Fruit fly (Drosophila melanogaster): ENCODE measurements around the gene Atg8a.

Gene Atg8a

DNA sequence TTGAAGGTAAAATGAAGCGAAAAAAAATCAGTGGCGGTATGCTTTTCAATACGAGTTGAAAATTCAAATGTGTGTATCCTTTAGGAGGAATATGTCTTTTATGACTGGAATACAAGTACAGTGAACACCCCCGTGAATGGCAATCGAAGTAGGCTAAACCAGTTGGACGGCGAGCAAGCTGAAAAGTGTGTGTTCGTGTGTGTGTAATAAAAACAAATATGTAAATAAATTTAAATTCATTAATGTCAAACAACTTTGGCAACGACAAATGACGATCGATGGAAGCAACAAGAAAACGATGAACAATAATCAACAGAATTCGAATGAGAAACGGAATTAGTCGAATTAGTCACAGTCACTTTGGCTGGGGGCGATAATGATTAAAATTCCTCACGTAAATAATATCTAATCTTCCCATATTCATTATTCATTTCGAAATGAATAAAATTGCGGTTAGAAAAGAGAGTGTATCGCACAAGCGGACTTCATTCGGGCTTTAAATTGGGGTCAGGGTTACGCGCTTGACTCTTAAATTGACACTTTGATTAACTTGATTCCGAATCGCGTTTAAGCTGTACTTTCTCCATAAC, 41.9 kb downstream of the Atg8a start:
- TF ChIP-seq Sin3A (optimal IDR thresholded peaks at IDR 0.05) (no peak), Myc (optimal IDR thresholded peaks at IDR 0.05) (no peak)

DNA sequence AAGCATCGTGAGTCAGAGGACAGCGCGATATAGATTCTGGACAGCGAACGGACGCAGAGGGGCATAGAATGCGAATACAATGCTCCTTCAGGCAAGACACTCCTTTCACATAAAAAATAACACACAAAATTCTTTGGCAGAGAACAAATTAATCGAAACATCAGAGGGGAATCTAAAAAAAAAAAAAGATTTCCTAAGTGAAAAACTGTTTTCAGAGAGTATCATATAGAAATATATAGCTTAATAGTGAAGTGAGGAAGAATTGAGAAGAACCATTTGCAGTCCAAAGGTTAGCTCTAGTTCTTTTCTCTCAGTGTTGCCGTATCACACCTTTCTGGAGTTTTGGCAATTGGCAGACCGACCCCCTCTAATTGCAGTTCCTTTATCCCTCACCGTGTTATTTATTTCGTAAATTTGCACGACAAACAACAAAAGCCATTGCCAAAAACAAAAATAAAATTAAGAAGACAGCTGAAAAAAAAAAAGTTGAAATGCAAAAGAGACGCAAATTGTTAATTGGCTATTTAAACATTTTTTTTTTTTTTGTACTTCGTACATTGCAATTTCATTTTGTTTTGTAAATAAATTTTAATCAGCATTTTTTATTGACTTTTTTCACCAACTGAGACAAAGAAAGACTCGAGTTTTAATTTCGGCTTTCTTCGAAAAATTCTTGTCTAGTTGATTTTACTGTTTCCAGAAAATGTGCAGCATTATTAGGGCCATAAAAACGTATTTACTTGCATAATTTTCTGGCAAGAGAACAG, 44.5 kb downstream of the Atg8a start:
- TF ChIP-seq Myc (optimal IDR thresholded peaks at IDR 0.05) (no peak), insv (optimal IDR thresholded peaks at IDR 0.05) (no peak), psq (optimal IDR thresholded peaks at IDR 0.05) (no peak), Sin3A (optimal IDR thresholded peaks at IDR 0.05) (no peak), h (optimal IDR thresholded peaks at IDR 0.05) (no peak), ttk (optimal IDR thresholded peaks at IDR 0.05) (no peak)

DNA sequence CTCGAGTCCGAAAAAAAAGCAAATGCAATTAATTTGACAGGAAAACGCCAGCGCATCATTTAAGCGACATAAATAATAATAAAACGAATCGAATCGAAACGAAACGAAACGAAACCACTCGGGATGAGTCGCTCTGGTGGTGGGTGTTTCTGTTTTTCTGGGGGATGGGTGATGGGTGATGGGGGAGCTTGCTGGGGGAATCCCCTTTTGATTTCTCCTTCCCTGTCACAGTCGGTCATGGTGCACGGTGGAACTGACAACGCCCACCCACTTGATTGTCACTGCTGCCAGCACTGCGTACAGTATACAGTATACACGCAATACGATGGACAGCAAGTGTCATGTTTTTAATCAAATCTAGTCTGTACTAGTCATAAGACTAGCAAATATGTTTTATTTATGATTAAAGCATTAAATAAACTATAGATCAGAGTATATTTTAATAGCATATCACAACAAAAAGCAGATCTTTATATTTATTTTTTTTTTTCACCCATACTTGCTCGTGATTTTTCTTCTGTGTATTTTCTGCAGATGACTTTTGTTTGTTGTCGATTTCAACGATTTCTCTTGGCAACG, 46.1 kb downstream of the Atg8a start:
- TF ChIP-seq ttk (optimal IDR thresholded peaks at IDR 0.05) (no peak), Myc (optimal IDR thresholded peaks at IDR 0.05) (no peak), psq (optimal IDR thresholded peaks at IDR 0.05) (no peak), insv (optimal IDR thresholded peaks at IDR 0.05) (no peak), h (optimal IDR thresholded peaks at IDR 0.05) (no peak), Sin3A (optimal IDR thresholded peaks at IDR 0.05) (no peak)

DNA sequence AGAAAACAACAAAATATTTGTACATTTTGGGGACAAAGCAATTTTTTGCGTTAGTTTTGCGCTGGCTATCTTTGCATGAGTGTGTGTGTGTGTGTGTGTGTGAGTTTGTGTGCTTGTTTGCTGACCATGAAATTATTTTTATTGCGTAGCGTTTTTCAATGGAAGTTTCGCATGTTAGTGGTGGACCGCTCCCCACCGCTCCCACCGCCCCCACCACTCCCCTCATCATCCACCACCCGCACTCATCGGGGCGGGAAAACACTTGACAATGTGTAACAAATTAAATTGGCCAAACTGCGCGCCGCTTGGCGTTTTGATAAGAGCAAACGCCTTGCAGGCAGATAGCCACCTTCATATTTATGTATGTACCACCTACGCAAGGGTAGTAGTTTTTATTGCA, 48.9 kb downstream of the Atg8a start:
- TF ChIP-seq ttk (optimal IDR thresholded peaks at IDR 0.05) (no peak), psq (optimal IDR thresholded peaks at IDR 0.05) (no peak), Myc (optimal IDR thresholded peaks at IDR 0.05) (no peak), Sin3A (optimal IDR thresholded peaks at IDR 0.05) (no peak), insv (optimal IDR thresholded peaks at IDR 0.05) (no peak), h (optimal IDR thresholded peaks at IDR 0.05) (no peak)

DNA sequence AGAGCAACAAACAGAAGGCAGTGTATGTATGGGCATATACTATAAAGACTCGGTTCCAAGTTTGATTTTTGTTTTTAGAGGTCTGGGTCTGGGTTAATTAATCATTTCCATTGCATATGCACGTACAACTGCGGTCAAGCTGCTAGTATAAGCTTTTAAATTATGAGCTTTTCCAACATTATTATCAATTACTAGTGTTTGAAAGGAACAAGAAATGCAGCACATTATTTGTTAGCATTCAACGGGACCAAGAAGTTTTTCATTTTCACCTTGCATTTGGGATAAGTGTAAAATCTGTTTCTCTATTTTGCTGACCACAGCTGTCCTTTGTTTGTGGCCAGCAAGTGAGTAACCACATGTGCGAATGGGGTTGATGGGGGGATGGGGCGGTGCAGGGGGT, 50.3 kb downstream of the Atg8a start:
- TF ChIP-seq h (optimal IDR thresholded peaks at IDR 0.05): no peak
- no peak for TF ChIP-seq Myc (optimal IDR thresholded peaks at IDR 0.05)
- TF ChIP-seq psq (optimal IDR thresholded peaks at IDR 0.05): no peak
- no peak for TF ChIP-seq insv (optimal IDR thresholded peaks at IDR 0.05)
- TF ChIP-seq ttk (optimal IDR thresholded peaks at IDR 0.05): no peak
- TF ChIP-seq Sin3A (optimal IDR thresholded peaks at IDR 0.05): no peak
